Worm (Caenorhabditis elegans): ENCODE measurements around the gene nspc-17.

- no peak for TF ChIP-seq tbx-8 (GFP tag; optimal IDR thresholded peaks at IDR 0.05)
- TF ChIP-seq snpc-4 (tag; optimal IDR thresholded peaks at IDR 0.05): no peak
- no peak for TF ChIP-seq lin-32 (GFP tag; optimal IDR thresholded peaks at IDR 0.05)
- TF ChIP-seq ztf-11 (tag; optimal IDR thresholded peaks at IDR 0.05): no peak
- TF ChIP-seq hlh-1 (tag; optimal IDR thresholded peaks at IDR 0.05): no peak
- TF ChIP-seq pha-4 (tag; optimal IDR thresholded peaks at IDR 0.05): no peak
- no peak for TF ChIP-seq lsy-2 (tag; optimal IDR thresholded peaks at IDR 0.05)
- TF ChIP-seq nhr-237 (tag; optimal IDR thresholded peaks at IDR 0.05): no peak
- no peak for TF ChIP-seq unc-39 (tag; optimal IDR thresholded peaks at IDR 0.05)
- no peak for TF ChIP-seq nhr-2 (tag; optimal IDR thresholded peaks at IDR 0.05)
- no peak for TF ChIP-seq mab-5 (tag; optimal IDR thresholded peaks at IDR 0.05)
Observed at ce11 chrX:14491103-14491502, 33.9 kb downstream of the nspc-17 start.

Data from whole organism, mixed stage, embryonic.